Worm (Caenorhabditis elegans): Measurements from ENCODE around the gene fbxa-165.
A peak's percentile ranks its signal among the peaks of the same experiment; 100 is the strongest.

The fbxa-165 gene

ce11 chrII:1600661-1601060 lies 15.6 kb downstream of the fbxa-165 start, which contains the start of gene bath-26:
Gene bath-26 (minus strand): TSS chrII:1600761.
- TF ChIP-seq fkh-3 (tag; optimal IDR thresholded peaks at IDR 0.05), result no peak
- no peak for TF ChIP-seq snpc-1.1 (tag; optimal IDR thresholded peaks at IDR 0.05; ENCODE audit: insufficient read depth)
- TF ChIP-seq ceh-40 (GFP tag; IDR thresholded peaks at IDR 0.05), result no peak
- no peak for TF ChIP-seq ztf-3 (GFP tag; optimal IDR thresholded peaks at IDR 0.05)
- no peak for TF ChIP-seq bed-2 (GFP tag; IDR thresholded peaks at IDR 0.05)
- TF ChIP-seq Y95B8A.8 (GFP tag; IDR thresholded peaks at IDR 0.05), result no peak
- TF ChIP-seq lsl-1 (GFP tag; optimal IDR thresholded peaks at IDR 0.05), result no peak

ce11 chrII:1597101-1598088 lies 18.9 kb downstream of the fbxa-165 start, which contains the start of gene bath-46:
Gene bath-46 (plus strand): TSS chrII:1597906.
- TF ChIP-seq attf-6 (GFP tag; IDR thresholded peaks at IDR 0.05), result no peak
- 0 out of 2 replicates have a peak, but pooled peaks have one; percentile 46 for TF ChIP-seq Y95B8A.8 (GFP tag; IDR thresholded peaks at IDR 0.05)
- no peak for TF ChIP-seq F23B12.7 (tag; optimal IDR thresholded peaks at IDR 0.05; ENCODE audit: insufficient read depth)
- TF ChIP-seq ekl-4 (GFP tag; IDR thresholded peaks at IDR 0.05), result no peak
- peak; percentile 59 for TF ChIP-seq B0261.1 (tag; optimal IDR thresholded peaks at IDR 0.05)
- TF ChIP-seq Y67H2A.10 (GFP tag; conservative IDR thresholded peaks at IDR 0.05), result no peak
- no peak for TF ChIP-seq ets-4 (GFP tag; optimal IDR thresholded peaks at IDR 0.05)
- no peak for TF ChIP-seq ccch-3 (GFP tag; optimal IDR thresholded peaks at IDR 0.05)
- TF ChIP-seq ztf-25 (GFP tag; IDR thresholded peaks at IDR 0.05), result 0 out of 2 replicates have a peak, but pooled peaks have one; percentile 69
- no peak for TF ChIP-seq lin-35 (GFP tag; optimal IDR thresholded peaks at IDR 0.05)
- no peak for TF ChIP-seq ZK185.1 (tag; optimal IDR thresholded peaks at IDR 0.05; ENCODE audit: poor library complexity, severe bottlenecking)
- TF ChIP-seq K11D2.4 (GFP tag; IDR thresholded peaks at IDR 0.05), result no peak
- no peak for TF ChIP-seq lsy-27 (tag; optimal IDR thresholded peaks at IDR 0.05; ENCODE audit: borderline replicate concordance, insufficient read depth)
- TF ChIP-seq lin-54 (GFP tag; optimal IDR thresholded peaks at IDR 0.05), result no peak
- TF ChIP-seq rpc-1 (optimal IDR thresholded peaks at IDR 0.05), result peak; percentile 11
- TF ChIP-seq rpc-1 (tag; optimal IDR thresholded peaks at IDR 0.05), result peak; percentile 61
- no peak for TF ChIP-seq lin-40 (tag; optimal IDR thresholded peaks at IDR 0.05)
- no peak for TF ChIP-seq F55B11.4 (tag; optimal IDR thresholded peaks at IDR 0.05; ENCODE audit: borderline replicate concordance, insufficient read depth)
- TF ChIP-seq nhr-80 (tag; optimal IDR thresholded peaks at IDR 0.05), result peak; percentile 38
- TF ChIP-seq B0336.3 (GFP tag; IDR thresholded peaks at IDR 0.05), result no peak
- TF ChIP-seq fkh-3 (tag; optimal IDR thresholded peaks at IDR 0.05), result no peak
- 0 out of 2 replicates have a peak, but pooled peaks have one; percentile 8 for TF ChIP-seq rcor-1 (GFP tag; IDR thresholded peaks at IDR 0.05)
- no peak for TF ChIP-seq snpc-1.3 (tag; optimal IDR thresholded peaks at IDR 0.05; ENCODE audit: insufficient read depth)
- no peak for TF ChIP-seq die-1 (tag; optimal IDR thresholded peaks at IDR 0.05)
- no peak for TF ChIP-seq lag-1 (GFP tag; IDR thresholded peaks at IDR 0.05)
- no peak for TF ChIP-seq him-1 (tag; optimal IDR thresholded peaks at IDR 0.05)
- no peak for TF ChIP-seq sptf-2 (GFP tag; optimal IDR thresholded peaks at IDR 0.05)
- no peak for TF ChIP-seq bed-1 (GFP tag; IDR thresholded peaks at IDR 0.05)
- no peak for TF ChIP-seq hsf-1 (GFP tag; IDR thresholded peaks at IDR 0.05)
- TF ChIP-seq let-526 (GFP tag; IDR thresholded peaks at IDR 0.05), result no peak
- no peak for TF ChIP-seq T07F8.4 (tag; optimal IDR thresholded peaks at IDR 0.05)
- no peak for TF ChIP-seq C06A6.2 (GFP tag; conservative IDR thresholded peaks at IDR 0.05)
- no peak for TF ChIP-seq zim-3 (tag; optimal IDR thresholded peaks at IDR 0.05)
- TF ChIP-seq lir-1 (GFP tag; conservative IDR thresholded peaks at IDR 0.05), result no peak
- TF ChIP-seq nhr-179 (tag; optimal IDR thresholded peaks at IDR 0.05), result no peak
- no peak for TF ChIP-seq Y53G8AR.9 (GFP tag; conservative IDR thresholded peaks at IDR 0.05)
- TF ChIP-seq nhr-120 (GFP tag; IDR thresholded peaks at IDR 0.05), result no peak
- TF ChIP-seq lin-26 (GFP tag; IDR thresholded peaks at IDR 0.05), result peak; percentile 77
- TF ChIP-seq K12H6.12 (tag; optimal IDR thresholded peaks at IDR 0.05), result no peak

Data from whole organism, young adult.